Worm (Caenorhabditis elegans): ENCODE results near the gene dhs-30.

DNA sequence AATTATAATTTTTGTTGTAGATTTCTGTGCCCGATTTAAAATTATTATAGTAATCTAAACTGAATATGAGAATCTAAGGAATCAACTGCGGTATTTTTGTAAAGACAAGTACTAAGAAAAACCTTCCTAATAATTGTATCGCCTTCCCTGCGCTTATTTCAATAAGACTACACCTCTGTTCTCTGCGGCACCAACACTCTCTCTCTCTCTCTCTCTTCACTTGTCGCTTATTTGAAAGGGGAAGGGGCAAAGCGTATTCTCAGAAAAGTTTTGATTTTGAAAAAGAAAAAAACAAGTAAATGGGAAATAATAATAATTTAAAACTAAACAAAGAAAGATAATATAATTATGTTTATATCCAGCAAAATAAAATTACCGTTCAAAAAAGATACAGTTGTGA is 54.4 kb downstream of the dhs-30 start:
- TF ChIP-seq zag-1 (tag; optimal IDR thresholded peaks at IDR 0.05) (peak; percentile 24), unc-55 (GFP tag; optimal IDR thresholded peaks at IDR 0.05) (peak; percentile 90), unc-62 (GFP tag; optimal IDR thresholded peaks at IDR 0.05) (no peak), F13H6.1 (tag; optimal IDR thresholded peaks at IDR 0.05) (peak; percentile 58), skn-1 (tag; optimal IDR thresholded peaks at IDR 0.05) (no peak), aly-2 (tag; optimal IDR thresholded peaks at IDR 0.05) (no peak)
